Worm (Caenorhabditis elegans) whole organism, L4 larva: ENCODE results near the gene decr-1.1.

ENCODE experiments used
- ZK337.2 ChIP-seq: fragments of 200-800 bp; sonication (Bioruptor generic); IDR thresholded peaks from 2 replicates; pipeline ENCODE4 v1.3.6; 2022; ENCODE audit warnings: missing genetic modification reagents, missing genetic modification characterization, missing compliant biosample characterization
- ceh-82 ChIP-seq: sonication (generic microtip); optimal IDR thresholded peaks from 2 replicates; lab custom pipeline; 2017; ENCODE audit warnings: missing biosample characterization, missing genetic modification characterization
- egl-27 ChIP-seq: sonication (generic microtip); optimal IDR thresholded peaks from 3 replicates; lab custom pipeline; 2017; ENCODE audit warnings: missing biosample characterization, missing genetic modification reagents, missing genetic modification characterization
- fkh-10 ChIP-seq: fragments of 150-350 bp; optimal IDR thresholded peaks from 2 replicates; lab custom pipeline; 2014; ENCODE audit warnings: missing biosample characterization, missing genetic modification reagents, missing genetic modification characterization
- nhr-6 ChIP-seq: fragments of 150-350 bp; optimal IDR thresholded peaks from 2 replicates; lab custom pipeline; 2014; ENCODE audit warnings: missing biosample characterization, missing genetic modification characterization
- nhr-77 ChIP-seq: fragments of 150-350 bp; optimal IDR thresholded peaks from 2 replicates; lab custom pipeline; 2014; ENCODE audit warnings: missing biosample characterization, missing genetic modification characterization
- snpc-4 ChIP-seq: fragments of 150-350 bp; optimal IDR thresholded peaks from 2 replicates; lab custom pipeline; 2014; ENCODE audit warnings: missing biosample characterization, missing genetic modification characterization

DNA sequence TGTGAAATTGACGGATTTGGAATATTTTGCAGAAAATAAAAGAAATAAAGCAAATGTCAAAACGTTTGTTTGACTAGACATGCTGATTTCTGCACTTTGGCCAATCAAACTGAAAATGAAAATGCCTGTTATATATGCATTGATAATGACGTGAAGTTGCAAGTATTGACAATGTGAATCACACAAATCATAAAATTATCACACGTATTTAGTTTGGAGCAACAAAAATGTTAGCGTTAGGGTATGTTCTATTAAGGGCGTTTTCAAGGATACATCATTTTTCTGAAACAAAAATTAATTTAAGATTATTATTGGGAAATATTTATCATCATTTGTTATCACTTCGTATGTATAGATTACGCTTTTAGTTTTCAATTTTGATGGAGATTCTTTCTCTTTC, 30.4 kb upstream of the decr-1.1 start, which contains the start of gene cld-9:
- TF ChIP-seq snpc-4 (tag; lab: Kevin White, UChicago) (no peak), ceh-82 (tag; lab: Kevin White, UChicago) (no peak), nhr-6 (tag; lab: Kevin White, UChicago) (no peak), egl-27 (tag; lab: Kevin White, UChicago) (no peak), fkh-10 (GFP tag; lab: Kevin White, UChicago) (no peak), ZK337.2 (GFP tag; lab: Robert Waterston, UW) (no peak), nhr-77 (tag; lab: Kevin White, UChicago) (peak; percentile 28)
